Fruit fly (Drosophila melanogaster) whole organism, embryonic: ENCODE results near the gene her.
A peak's percentile ranks its signal among the peaks of the same experiment; 100 is the strongest.

Experiments
- CG14965 ChIP-seq: fragments of 200-800 bp; sonication (Bioruptor generic); optimal IDR thresholded peaks from 2 replicates; lab custom pipeline; 2016; ENCODE audit warnings: missing biosample characterization, missing genetic modification characterization, borderline replicate concordance
- CG1529 ChIP-seq: fragments of 200-800 bp; sonication (Bioruptor generic); optimal IDR thresholded peaks from 3 replicates; lab custom pipeline; 2018; ENCODE audit warnings: missing biosample characterization, missing genetic modification characterization
- CG3838 ChIP-seq: fragments of 200-800 bp; sonication (Bioruptor generic); optimal IDR thresholded peaks from 3 replicates; lab custom pipeline; 2016; ENCODE audit warnings: missing biosample characterization, missing genetic modification characterization
- CG8478 ChIP-seq: fragments of >200 bp; optimal IDR thresholded peaks from 2 replicates; lab custom pipeline; 2018
- Deaf1 ChIP-seq: fragments of 200-800 bp; optimal IDR thresholded peaks from 3 replicates; lab custom pipeline; 2019; ENCODE audit warnings: missing biosample characterization, mild to moderate bottlenecking, missing genetic modification characterization, moderate library complexity
- HLH54F ChIP-seq: fragments of 200-800 bp; sonication (Bioruptor generic); optimal IDR thresholded peaks from 3 replicates; lab custom pipeline; 2016; ENCODE audit warnings: missing biosample characterization, missing genetic modification characterization
- jumu ChIP-seq: fragments of 200-800 bp; sonication (Bioruptor generic); optimal IDR thresholded peaks from 3 replicates; lab custom pipeline; 2016; ENCODE audit warnings: missing biosample characterization, missing genetic modification characterization
- so ChIP-seq: fragments of 200-800 bp; sonication (Bioruptor generic); IDR thresholded peaks from 3 replicates; pipeline ENCODE4 v1.3.6; 2022; ENCODE audit warnings: missing biosample characterization, missing genetic modification characterization

dm6 chr2L:16683958-16684877 is 7.2 kb downstream of the her start, which contains the start of gene CG31807:
- TF ChIP-seq Deaf1 (tag; lab: Kevin White, UChicago) (peak; percentile 7), CG14965 (GFP tag; lab: Kevin White, UChicago) (peak; percentile 49), so (no peak; the same call in 2 of the 3 replicates), CG3838 (GFP tag; lab: Kevin White, UChicago) (peak; percentile 37), jumu (GFP tag; lab: Kevin White, UChicago) (no peak), HLH54F (GFP tag; lab: Kevin White, UChicago) (peak; percentile 52), CG8478 (lab: Kevin White, UChicago) (no peak), CG1529 (GFP tag; lab: Kevin White, UChicago) (peak; percentile 69)
